Fruit fly (Drosophila melanogaster) whole organism, pupa: ENCODE results near the gene CG31029.

Experiments
- CG4496 ChIP-seq: fragments of 200-800 bp; sonication (Bioruptor generic); IDR thresholded peaks from 3 replicates; pipeline ENCODE4 v1.3.6; 2022; ENCODE audit warnings: missing biosample characterization, missing genetic modification characterization
- D1 ChIP-seq: fragments of 200-800 bp; sonication (Bioruptor generic); optimal IDR thresholded peaks from 2 replicates; lab custom pipeline; 2018; ENCODE audit warnings: missing biosample characterization, mild to moderate bottlenecking, missing genetic modification characterization, moderate library complexity
- gl ChIP-seq: fragments of 200-800 bp; sonication (Bioruptor generic); optimal IDR thresholded peaks from 2 replicates; lab custom pipeline; 2018; ENCODE audit warnings: missing biosample characterization, mild to moderate bottlenecking, missing genetic modification characterization
- rn ChIP-seq: fragments of 200-800 bp; sonication (Bioruptor generic); IDR thresholded peaks from 2 replicates; pipeline ENCODE4 v1.3.6; 2022; ENCODE audit warnings: missing biosample characterization, missing genetic modification characterization

DNA sequence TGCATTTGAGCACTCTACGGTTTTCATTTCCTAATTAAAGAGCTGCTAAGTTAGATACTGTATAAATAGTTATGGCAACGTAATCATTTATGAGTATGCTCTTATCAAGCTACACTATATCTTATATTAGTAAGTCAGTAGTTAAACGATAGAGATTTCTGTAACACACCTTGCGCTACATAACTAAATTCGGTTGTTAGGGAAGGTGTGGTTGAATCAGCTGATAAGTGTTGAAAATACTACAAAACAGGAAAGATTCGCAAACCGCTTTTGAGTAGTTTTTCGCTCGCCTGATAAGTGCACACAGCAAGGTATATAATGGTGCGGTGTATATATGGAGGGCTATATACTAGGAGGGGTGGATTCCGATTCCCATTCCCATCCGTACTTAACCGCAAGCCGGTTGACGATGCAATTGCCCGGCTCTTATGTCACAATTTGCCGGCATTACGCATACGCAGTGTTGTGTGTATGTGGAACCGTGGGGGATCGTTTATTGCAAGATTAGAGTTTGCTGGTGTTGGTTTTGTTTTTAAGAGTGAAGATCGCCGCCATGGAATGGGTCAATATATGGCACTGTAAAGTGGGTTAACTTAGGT is 27.2 kb downstream of the CG31029 start:
- no peak for TF ChIP-seq gl (tag; lab: Kevin White, UChicago)
- no peak for TF ChIP-seq rn (GFP tag; lab: Robert Waterston, UW)
- TF ChIP-seq CG4496 = no peak
- no peak for TF ChIP-seq D1
